Fruit fly (Drosophila melanogaster): Measurements from ENCODE around the gene CG11398.

The CG11398 gene

DNA sequence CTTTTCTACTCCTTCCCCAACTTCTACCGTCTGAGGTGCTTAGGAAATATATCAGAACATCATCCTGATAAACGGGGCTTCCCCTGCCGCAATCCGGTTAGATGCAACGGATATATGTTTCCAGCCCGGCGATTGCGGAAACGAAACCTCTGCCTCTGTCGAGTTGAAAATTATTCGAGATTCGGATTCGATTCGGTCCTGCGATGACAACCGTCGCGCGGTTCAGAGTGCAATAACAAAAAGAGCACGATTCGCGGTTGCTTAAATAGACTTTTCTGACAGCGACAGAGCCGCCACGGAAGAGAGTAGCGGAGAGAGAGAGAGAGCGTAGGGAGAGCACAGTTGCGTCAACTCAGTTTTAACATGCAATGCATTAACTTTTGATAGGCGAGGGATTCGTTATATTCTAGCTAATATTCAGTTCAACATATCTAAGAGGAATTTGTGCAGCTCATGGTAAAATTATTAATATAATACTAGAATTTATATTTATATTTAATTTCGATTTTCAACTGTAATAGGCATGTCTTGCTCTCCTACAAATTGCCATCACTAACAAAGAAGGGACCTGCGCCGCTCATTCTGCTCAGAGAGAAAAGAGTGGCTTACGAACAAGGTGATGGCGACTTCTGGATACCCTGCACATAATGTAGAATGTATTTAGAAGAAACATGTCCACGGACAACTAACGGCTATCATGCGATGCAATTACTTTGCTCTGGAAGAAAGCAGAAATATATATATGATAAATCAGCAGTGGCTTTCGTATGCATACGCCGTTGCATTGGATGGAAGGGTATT is 20.1 kb upstream of the CG11398 start (continued):
- TF ChIP-seq CG11456 (GFP tag; IDR thresholded peaks at IDR 0.05) = peak; percentile 83
- peak; percentile 58 for TF ChIP-seq CG8944 (GFP tag; optimal IDR thresholded peaks at IDR 0.05)
- peak; percentile 51 for TF ChIP-seq Gsc (GFP tag; IDR thresholded peaks at IDR 0.05)
- TF ChIP-seq pb (GFP tag; optimal IDR thresholded peaks at IDR 0.05) = peak; percentile 69
- peak; percentile 82 for TF ChIP-seq bcd (GFP tag; optimal IDR thresholded peaks at IDR 0.05)
- TF ChIP-seq fd102C (GFP tag; optimal IDR thresholded peaks at IDR 0.05) = peak; percentile 50
- peak in 1 of 2 experiments; percentile 38 for TF ChIP-seq crp (GFP tag; optimal IDR thresholded peaks at IDR 0.05)
- TF ChIP-seq CG13424 (tag; optimal IDR thresholded peaks at IDR 0.05) = peak; percentile 83
- TF ChIP-seq Hr39 (optimal IDR thresholded peaks at IDR 0.05) = no peak
- TF ChIP-seq Hmx (GFP tag; optimal IDR thresholded peaks at IDR 0.05) = no peak
- no peak for TF ChIP-seq HmgD (GFP tag; optimal IDR thresholded peaks at IDR 0.05)
- TF ChIP-seq CG15073 (GFP tag; optimal IDR thresholded peaks at IDR 0.05) = peak; percentile 7
- TF ChIP-seq ac (GFP tag; optimal IDR thresholded peaks at IDR 0.05) = no peak
- peak; percentile 70 for TF ChIP-seq ems (GFP tag; optimal IDR thresholded peaks at IDR 0.05)
- peak; percentile 56 for TF ChIP-seq Bdp1 (GFP tag; optimal IDR thresholded peaks at IDR 0.05)
- peak; percentile 49; the same call in 2 of the 3 replicates for TF ChIP-seq CG11560 (tag; IDR thresholded peaks at IDR 0.05)
- TF ChIP-seq CG4404 (GFP tag; IDR thresholded peaks at IDR 0.05) = peak; percentile 80
- peak; percentile 61 to 82 for TF ChIP-seq Hr51 (GFP tag; optimal IDR thresholded peaks at IDR 0.05)
- TF ChIP-seq pum (GFP tag; optimal IDR thresholded peaks at IDR 0.05) = peak; percentile 81
- peak; percentile 86 for TF ChIP-seq CG11504 (tag; optimal IDR thresholded peaks at IDR 0.05)
- peak; percentile 98 for TF ChIP-seq sens (GFP tag)
- peak; percentile 57 for TF ChIP-seq CG13296 (GFP tag; optimal IDR thresholded peaks at IDR 0.05)
- TF ChIP-seq CG14710 (tag; optimal IDR thresholded peaks at IDR 0.05) = peak; percentile 81
- peak; percentile 78 for TF ChIP-seq CG13775 (GFP tag; optimal IDR thresholded peaks at IDR 0.05)
- peak; percentile 62 for TF ChIP-seq CG6854 (GFP tag; optimal IDR thresholded peaks at IDR 0.05)
- peak; percentile 74 for TF ChIP-seq CG16863 (GFP tag; optimal IDR thresholded peaks at IDR 0.05)
- peak; percentile 62 for TF ChIP-seq Antp (GFP tag; optimal IDR thresholded peaks at IDR 0.05)
- TF ChIP-seq CG13894 (tag; optimal IDR thresholded peaks at IDR 0.05) = peak; percentile 55
- TF ChIP-seq crol (GFP tag; IDR thresholded peaks at IDR 0.05) = no peak
- peak; percentile 79 for TF ChIP-seq ranshi (GFP tag; IDR thresholded peaks at IDR 0.05)
- peak; percentile 93 for TF ChIP-seq D19B (GFP tag; optimal IDR thresholded peaks at IDR 0.05)
- peak; percentile 78 for TF ChIP-seq CG14050 (GFP tag; IDR thresholded peaks at IDR 0.05)
- peak; percentile 79 for TF ChIP-seq Hr3 (GFP tag; optimal IDR thresholded peaks at IDR 0.05)
- TF ChIP-seq luna (GFP tag; optimal IDR thresholded peaks at IDR 0.05) = no peak
- peak; percentile 76; the same call in 1 of the 2 replicates for TF ChIP-seq CG32767 (GFP tag; IDR thresholded peaks at IDR 0.05)
- peak; percentile 68; the same call in 1 of the 3 replicates for TF ChIP-seq Dbx (GFP tag; IDR thresholded peaks at IDR 0.05)
- no peak; the same call in 2 of the 3 replicates for TF ChIP-seq CG16813 (GFP tag; IDR thresholded peaks at IDR 0.05; ENCODE audit: partially characterized antibody)
- peak; percentile 71 for TF ChIP-seq tx (GFP tag; optimal IDR thresholded peaks at IDR 0.05)
- peak; percentile 76 for TF ChIP-seq CG32532 (GFP tag; IDR thresholded peaks at IDR 0.05)
- TF ChIP-seq CG12236 (GFP tag; optimal IDR thresholded peaks at IDR 0.05) = no peak
- peak; percentile 35 for TF ChIP-seq BEAF-32 (GFP tag; optimal IDR thresholded peaks at IDR 0.05)
- peak; percentile 72 for TF ChIP-seq CG12659 (GFP tag; optimal IDR thresholded peaks at IDR 0.05)
- peak; percentile 53; the same call in 1 of the 2 replicates for TF ChIP-seq gt (GFP tag; IDR thresholded peaks at IDR 0.05)
- TF ChIP-seq pfk (GFP tag; optimal IDR thresholded peaks at IDR 0.05) = peak; percentile 94
- peak; percentile 55 for TF ChIP-seq CG2875 (GFP tag; optimal IDR thresholded peaks at IDR 0.05)
- TF ChIP-seq CG1233 (GFP tag; optimal IDR thresholded peaks at IDR 0.05) = peak; percentile 66
- TF ChIP-seq bbx (GFP tag; IDR thresholded peaks at IDR 0.05; ENCODE audit: partially characterized antibody) = peak; percentile 36; the same call in 1 of the 2 replicates
- TF ChIP-seq Rx (GFP tag; IDR thresholded peaks at IDR 0.05) = peak; percentile 78
- peak; percentile 75; the same call in 2 of the 3 replicates for TF ChIP-seq gce (GFP tag; IDR thresholded peaks at IDR 0.05)

Measured in whole organism, embryonic.